Fruit fly (Drosophila melanogaster): ENCODE data around the gene DIP-epsilon.

The DIP-epsilon gene

DNA sequence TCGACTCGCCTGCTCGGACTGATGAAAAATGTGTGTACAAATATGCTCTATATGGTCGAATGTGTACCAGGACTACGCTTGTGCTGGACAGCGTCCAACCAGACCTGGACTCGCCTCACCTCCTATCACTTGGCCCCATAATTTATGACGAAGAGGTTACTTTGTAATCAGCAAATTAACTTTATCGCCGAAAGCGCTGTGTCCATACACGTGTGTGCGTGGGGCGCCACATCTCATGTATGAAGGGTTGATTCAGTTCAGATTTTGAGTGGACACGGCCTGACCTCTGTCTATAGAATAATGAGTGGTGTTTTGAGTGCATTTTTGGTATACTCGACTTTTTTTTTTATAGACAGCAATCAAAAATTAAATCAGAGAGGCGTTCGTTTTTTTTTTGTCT lies 51.1 kb downstream of the DIP-epsilon start:
- TF ChIP-seq CG4496 (GFP tag; IDR thresholded peaks at IDR 0.05) (no peak), Snoo (tag; optimal IDR thresholded peaks at IDR 0.05) (no peak), D1 (tag; optimal IDR thresholded peaks at IDR 0.05) (no peak), gl (tag; optimal IDR thresholded peaks at IDR 0.05) (no peak), Pif1A (GFP tag; optimal IDR thresholded peaks at IDR 0.05) (no peak), CG10348 (GFP tag; IDR thresholded peaks at IDR 0.05) (no peak), CG32121 (GFP tag; IDR thresholded peaks at IDR 0.05) (no peak), CG17806 (tag; optimal IDR thresholded peaks at IDR 0.05) (no peak), CG9948 (tag; optimal IDR thresholded peaks at IDR 0.05) (no peak), CG15710 (tag; optimal IDR thresholded peaks at IDR 0.05) (no peak), CG12605 (GFP tag; IDR thresholded peaks at IDR 0.05) (no peak), rn (GFP tag; IDR thresholded peaks at IDR 0.05) (no peak), Ets98B (GFP tag; IDR thresholded peaks at IDR 0.05) (no peak), CG14655 (GFP tag; optimal IDR thresholded peaks at IDR 0.05) (no peak), CG34367 (tag; optimal IDR thresholded peaks at IDR 0.05) (no peak), CG8159 (tag; optimal IDR thresholded peaks at IDR 0.05) (no peak)

DNA sequence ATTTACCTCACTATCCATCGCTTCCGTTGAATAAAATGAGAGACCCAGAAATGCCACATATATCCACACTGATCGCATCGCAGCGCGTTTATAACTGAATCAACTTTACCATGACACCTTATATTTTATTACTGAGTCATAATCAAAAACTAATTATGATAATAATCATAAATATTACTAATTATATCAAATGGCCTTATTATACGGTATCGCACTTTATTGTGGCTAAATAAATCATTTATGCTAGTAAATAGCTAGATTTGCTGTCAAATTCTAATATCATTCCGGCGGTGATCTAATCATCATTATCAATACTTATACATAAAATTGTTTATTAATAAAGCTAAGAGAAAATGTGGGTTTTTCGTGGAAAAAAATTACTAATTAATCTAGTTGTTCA lies 52.9 kb downstream of the DIP-epsilon start, which contains the start of gene CG9500:
TSS of gene CG9500 (minus strand) at position 101 of the 400 bp plus-strand sequence.
- TF ChIP-seq CG14655 (GFP tag; optimal IDR thresholded peaks at IDR 0.05) (no peak), Ets98B (GFP tag; IDR thresholded peaks at IDR 0.05) (no peak), CG32121 (GFP tag; IDR thresholded peaks at IDR 0.05) (no peak)

DNA sequence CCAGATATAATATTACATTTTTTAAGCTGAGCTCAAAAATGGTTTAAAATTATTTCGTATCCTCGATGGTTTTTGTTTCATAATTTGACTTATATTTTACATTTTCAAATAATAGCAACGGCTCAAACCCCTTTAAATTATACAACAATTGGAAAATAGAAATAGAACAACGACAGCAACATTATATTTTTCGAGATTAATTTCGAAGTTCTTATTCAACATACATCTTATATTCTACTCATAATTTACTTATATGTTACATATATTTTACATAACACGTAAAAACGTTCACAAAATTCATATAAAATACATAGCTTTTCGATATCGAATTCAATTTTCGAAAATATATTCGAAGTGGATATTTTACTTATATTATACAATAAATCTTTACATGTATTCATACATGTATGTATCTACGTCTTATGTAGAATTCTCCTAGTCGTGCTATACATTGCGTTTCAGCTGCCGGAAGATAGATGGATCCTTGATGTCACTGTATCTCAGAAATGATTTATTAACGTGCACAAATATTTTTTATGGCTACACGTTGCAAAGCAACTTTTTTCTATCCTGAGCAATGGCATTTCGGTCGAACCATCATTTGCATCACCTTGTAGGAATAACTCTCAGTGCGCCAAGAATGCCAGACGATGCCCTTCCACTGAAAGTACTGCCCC lies 54.3 kb downstream of the DIP-epsilon start:
- TF ChIP-seq Pif1A (GFP tag; optimal IDR thresholded peaks at IDR 0.05) (no peak), Snoo (tag; optimal IDR thresholded peaks at IDR 0.05) (no peak), CG4496 (GFP tag; IDR thresholded peaks at IDR 0.05) (peak; percentile 56; the same call in 1 of the 3 replicates), CG14655 (GFP tag; optimal IDR thresholded peaks at IDR 0.05) (peak; percentile 48), CG8159 (tag; optimal IDR thresholded peaks at IDR 0.05) (peak; percentile 13)

dm6 chr2L:6356134-6356533 lies 55.0 kb downstream of the DIP-epsilon start:
- no peak for TF ChIP-seq D1 (tag; optimal IDR thresholded peaks at IDR 0.05)
- TF ChIP-seq EcR (GFP tag; optimal IDR thresholded peaks at IDR 0.05), result no peak
- no peak for TF ChIP-seq CG17806 (tag; optimal IDR thresholded peaks at IDR 0.05)
- no peak for TF ChIP-seq CG12605 (GFP tag; IDR thresholded peaks at IDR 0.05)
- TF ChIP-seq CG13204 (GFP tag; optimal IDR thresholded peaks at IDR 0.05), result no peak
- no peak for TF ChIP-seq CG14655 (GFP tag; optimal IDR thresholded peaks at IDR 0.05)
- no peak for TF ChIP-seq fd96Ca (GFP tag; IDR thresholded peaks at IDR 0.05)
- no peak for TF ChIP-seq CG32121 (GFP tag; IDR thresholded peaks at IDR 0.05)
- TF ChIP-seq Pif1A (GFP tag; optimal IDR thresholded peaks at IDR 0.05), result no peak
- no peak for TF ChIP-seq CG8159 (tag; optimal IDR thresholded peaks at IDR 0.05)
- no peak for TF ChIP-seq CG34367 (tag; optimal IDR thresholded peaks at IDR 0.05)
- no peak for TF ChIP-seq CG4496 (GFP tag; IDR thresholded peaks at IDR 0.05)
- TF ChIP-seq CG10348 (GFP tag; IDR thresholded peaks at IDR 0.05), result no peak
- TF ChIP-seq CG8301 (tag; optimal IDR thresholded peaks at IDR 0.05), result no peak

DNA sequence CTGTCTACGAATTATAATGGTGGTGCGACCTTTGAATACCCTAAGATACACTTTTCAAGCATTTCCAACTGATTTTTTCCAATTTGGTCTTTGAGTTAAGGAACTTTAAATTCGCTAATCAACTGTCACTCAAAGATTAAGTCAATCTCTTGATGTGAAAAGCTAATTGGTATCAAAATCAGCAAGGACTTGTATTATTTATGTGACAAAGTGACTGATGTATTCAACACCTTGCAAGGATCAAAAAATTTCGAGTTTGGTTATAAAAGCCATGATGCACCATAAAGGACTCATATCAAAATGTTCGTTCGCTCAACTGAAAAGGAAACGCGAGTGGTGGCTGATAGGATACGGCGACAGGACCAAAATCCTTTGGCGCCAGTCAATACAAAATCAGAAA lies 56.5 kb downstream of the DIP-epsilon start, which contains the start of gene ppk14:
TSS of gene ppk14 (plus strand) at position 301 of the 400 bp plus-strand sequence.
- no peak for TF ChIP-seq CG34367 (tag; optimal IDR thresholded peaks at IDR 0.05)
- no peak for TF ChIP-seq D1 (tag; optimal IDR thresholded peaks at IDR 0.05)

dm6 chr2L:6354231-6354630 lies 56.9 kb downstream of the DIP-epsilon start, which contains the start of gene ppk7:
Gene ppk7 (minus strand): TSS chr2L:6354331.
- TF ChIP-seq CG15710 (tag; optimal IDR thresholded peaks at IDR 0.05) (no peak), CG8159 (tag; optimal IDR thresholded peaks at IDR 0.05) (no peak), CG32121 (GFP tag; IDR thresholded peaks at IDR 0.05) (no peak), CG10348 (GFP tag; IDR thresholded peaks at IDR 0.05) (no peak), D1 (tag; optimal IDR thresholded peaks at IDR 0.05) (no peak), Pif1B (GFP tag; optimal IDR thresholded peaks at IDR 0.05) (no peak), rn (GFP tag; IDR thresholded peaks at IDR 0.05) (no peak), gl (tag; optimal IDR thresholded peaks at IDR 0.05) (no peak), Ets98B (GFP tag; IDR thresholded peaks at IDR 0.05) (no peak), CG12605 (GFP tag; IDR thresholded peaks at IDR 0.05) (no peak), CG13204 (GFP tag; optimal IDR thresholded peaks at IDR 0.05) (no peak), CG34367 (tag; optimal IDR thresholded peaks at IDR 0.05) (no peak), CG17806 (tag; optimal IDR thresholded peaks at IDR 0.05) (no peak), CG9948 (tag; optimal IDR thresholded peaks at IDR 0.05) (no peak), EcR (GFP tag; optimal IDR thresholded peaks at IDR 0.05) (no peak), CG4496 (GFP tag; IDR thresholded peaks at IDR 0.05) (no peak)

DNA sequence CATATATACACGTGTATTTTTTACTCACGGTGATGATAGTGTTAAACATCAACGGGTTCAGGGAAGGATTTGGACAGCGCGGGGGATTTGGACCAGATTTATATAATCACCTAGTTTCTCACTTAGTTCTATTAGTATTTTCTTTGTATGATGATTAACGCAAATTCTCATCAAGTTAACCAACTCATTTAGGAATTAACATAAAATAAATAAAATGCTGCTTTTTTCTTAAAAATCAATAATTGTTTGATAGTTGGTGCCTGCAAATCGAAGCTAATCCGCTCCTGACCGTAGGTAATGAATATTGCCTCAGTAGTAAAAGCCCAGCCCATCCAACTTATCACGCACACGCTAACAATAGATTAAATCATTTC lies 59.3 kb downstream of the DIP-epsilon start:
- peak; percentile 24; the same call in 1 of the 2 replicates for TF ChIP-seq Ets98B (GFP tag; IDR thresholded peaks at IDR 0.05)
- TF ChIP-seq fd96Ca (GFP tag; IDR thresholded peaks at IDR 0.05), result 0 out of 3 replicates have a peak, but pooled peaks have one; percentile 36
- TF ChIP-seq Snoo (tag; optimal IDR thresholded peaks at IDR 0.05), result no peak
- peak; percentile 38 for TF ChIP-seq CG8159 (tag; optimal IDR thresholded peaks at IDR 0.05)
- peak; percentile 14 for TF ChIP-seq CG15710 (tag; optimal IDR thresholded peaks at IDR 0.05)

Data from whole organism, pupa.